Fruit fly (Drosophila melanogaster): ENCODE measurements around the gene CG46399.

Gene CG46399

DNA sequence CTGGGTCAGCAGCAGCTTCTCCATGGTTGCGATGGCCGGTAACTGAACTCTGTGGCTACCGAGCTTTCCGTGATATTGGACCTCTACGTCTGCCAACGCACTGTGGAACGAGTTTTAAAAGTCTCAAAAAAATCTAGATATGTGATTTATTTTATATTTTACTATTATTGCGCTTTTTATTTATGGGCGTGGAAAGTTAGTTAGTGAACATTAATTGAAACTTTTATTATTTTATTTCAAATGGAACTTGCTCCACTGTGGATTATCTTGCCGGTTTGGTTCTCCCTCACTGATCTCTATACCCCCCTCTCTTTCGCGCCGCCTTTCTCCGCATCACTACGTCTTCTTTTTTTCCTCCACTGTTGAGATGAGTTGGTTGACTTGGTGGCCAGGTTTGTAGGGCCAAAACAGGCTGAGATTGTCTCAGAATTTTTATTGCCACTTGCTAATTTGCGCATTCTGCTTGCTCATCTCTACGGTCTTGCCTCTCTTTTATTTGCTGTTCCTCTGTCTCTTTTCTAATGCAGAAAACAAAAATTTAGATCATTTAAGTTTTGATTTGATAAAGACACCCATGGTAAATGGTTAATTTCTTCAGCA lies 10.2 kb upstream of the CG46399 start, which contains the start of gene CG9522 (continued):
- no peak for TF ChIP-seq ham (GFP tag; IDR thresholded peaks at IDR 0.05)
- TF ChIP-seq run (tag; optimal IDR thresholded peaks at IDR 0.05) = peak; percentile 53
- TF ChIP-seq unc-4 (GFP tag; IDR thresholded peaks at IDR 0.05; ENCODE audit: partially characterized antibody) = no peak
- peak; percentile 7 for TF ChIP-seq CG13624 (GFP tag; optimal IDR thresholded peaks at IDR 0.05)
- 0 out of 2 replicates have a peak, but pooled peaks have one; percentile 10 for TF ChIP-seq cas (GFP tag; IDR thresholded peaks at IDR 0.05)
- 0 out of 2 replicates have a peak, but pooled peaks have one; percentile 35 for TF ChIP-seq aop (GFP tag; IDR thresholded peaks at IDR 0.05)
- TF ChIP-seq MBD-R2 (GFP tag; IDR thresholded peaks at IDR 0.05) = peak; percentile 59; the same call in 1 of the 2 replicates
- TF ChIP-seq Mrtf (GFP tag; IDR thresholded peaks at IDR 0.05) = 0 out of 3 replicates have a peak, but pooled peaks have one; percentile 57
- no peak for TF ChIP-seq h (optimal IDR thresholded peaks at IDR 0.05)
- no peak for TF ChIP-seq CG34224 (GFP tag; IDR thresholded peaks at IDR 0.05; ENCODE audit: partially characterized antibody)
- TF ChIP-seq CG13894 (tag; optimal IDR thresholded peaks at IDR 0.05) = no peak
- peak; percentile 63 for TF ChIP-seq CG7556 (GFP tag; optimal IDR thresholded peaks at IDR 0.05)
- TF ChIP-seq dmrt11E (tag; optimal IDR thresholded peaks at IDR 0.05) = peak; percentile 76
- peak; percentile 48; the same call in 1 of the 2 replicates for TF ChIP-seq CG4730 (GFP tag; IDR thresholded peaks at IDR 0.05)
- no peak for TF ChIP-seq hth (optimal IDR thresholded peaks at IDR 0.05)
- TF ChIP-seq Sry-δ (GFP tag; optimal IDR thresholded peaks at IDR 0.05) = peak; percentile 3
- TF ChIP-seq chinmo (GFP tag; IDR thresholded peaks at IDR 0.05; ENCODE audit: partially characterized antibody) = no peak
- 0 out of 2 replicates have a peak, but pooled peaks have one; percentile 33 for TF ChIP-seq ro (GFP tag; IDR thresholded peaks at IDR 0.05)
- no peak for TF ChIP-seq CG6175 (GFP tag; IDR thresholded peaks at IDR 0.05)
- TF ChIP-seq CG11723 (GFP tag; optimal IDR thresholded peaks at IDR 0.05) = peak; percentile 48
- TF ChIP-seq CG15479 (GFP tag; optimal IDR thresholded peaks at IDR 0.05) = no peak
- 0 out of 2 replicates have a peak, but pooled peaks have one; percentile 32 for TF ChIP-seq CG31224 (GFP tag; IDR thresholded peaks at IDR 0.05)
- no peak for TF ChIP-seq CG7928 (GFP tag; optimal IDR thresholded peaks at IDR 0.05)
- TF ChIP-seq gsb (GFP tag; IDR thresholded peaks at IDR 0.05) = peak; percentile 61
- peak; percentile 32 for TF ChIP-seq CG30431 (GFP tag; optimal IDR thresholded peaks at IDR 0.05)
- TF ChIP-seq CG7372 (GFP tag; IDR thresholded peaks at IDR 0.05) = peak; percentile 65
- peak; percentile 68 for TF ChIP-seq CG3407 (GFP tag; optimal IDR thresholded peaks at IDR 0.05)
- TF ChIP-seq CG1233 (GFP tag; optimal IDR thresholded peaks at IDR 0.05) = peak; percentile 65
- peak; percentile 74 for TF ChIP-seq D19A (tag; optimal IDR thresholded peaks at IDR 0.05)
- peak; percentile 74 for TF ChIP-seq CG1529 (GFP tag; optimal IDR thresholded peaks at IDR 0.05)
- TF ChIP-seq Lim3 (GFP tag; IDR thresholded peaks at IDR 0.05) = 0 out of 2 replicates have a peak, but pooled peaks have one; percentile 39
- no peak for TF ChIP-seq Atf3 (GFP tag; optimal IDR thresholded peaks at IDR 0.05)
- no peak for TF ChIP-seq ab (GFP tag; optimal IDR thresholded peaks at IDR 0.05)
- no peak for TF ChIP-seq cato (GFP tag; optimal IDR thresholded peaks at IDR 0.05; ENCODE audit: borderline replicate concordance)
- TF ChIP-seq ap (GFP tag; IDR thresholded peaks at IDR 0.05) = peak; percentile 69
- 0 out of 2 replicates have a peak, but pooled peaks have one; percentile 21 for TF ChIP-seq toy (GFP tag; IDR thresholded peaks at IDR 0.05)
- peak; percentile 75 for TF ChIP-seq CG12391 (tag; optimal IDR thresholded peaks at IDR 0.05)
- TF ChIP-seq al (GFP tag; IDR thresholded peaks at IDR 0.05) = peak; percentile 66; the same call in 1 of the 2 replicates
- TF ChIP-seq pfk (GFP tag; optimal IDR thresholded peaks at IDR 0.05) = no peak
- TF ChIP-seq dan (GFP tag; IDR thresholded peaks at IDR 0.05) = no peak
- peak; percentile 17 for TF ChIP-seq Myb (GFP tag; optimal IDR thresholded peaks at IDR 0.05)
- TF ChIP-seq cg (GFP tag; optimal IDR thresholded peaks at IDR 0.05) = no peak
- TF ChIP-seq tll (GFP tag; optimal IDR thresholded peaks at IDR 0.05) = no peak
- peak; percentile 69; the same call in 2 of the 3 replicates for TF ChIP-seq CG11456 (GFP tag; IDR thresholded peaks at IDR 0.05)
- peak; percentile 71 for TF ChIP-seq Ptx1 (GFP tag; IDR thresholded peaks at IDR 0.05)
- TF ChIP-seq abd-A (tag; optimal IDR thresholded peaks at IDR 0.05) = no peak
- TF ChIP-seq CG16815 (GFP tag; optimal IDR thresholded peaks at IDR 0.05) = peak; percentile 50
- peak; percentile 50; the same call in 1 of the 2 replicates for TF ChIP-seq CG17612 (GFP tag; IDR thresholded peaks at IDR 0.05)
- no peak for TF ChIP-seq sd (tag; optimal IDR thresholded peaks at IDR 0.05)
